Fruit fly (Drosophila melanogaster) whole organism, prepupa: ENCODE measurements around the gene CG4452.

Source experiments
- Blimp-1 ChIP-seq: fragments of 200-800 bp; sonication (Bioruptor generic); optimal IDR thresholded peaks from 3 replicates; lab custom pipeline; 2017; ENCODE audit warnings: missing biosample characterization, missing genetic modification characterization, mild to moderate bottlenecking, moderate library complexity, missing genetic modification reagents
- CG10631 ChIP-seq: fragments of 200-800 bp; sonication (Bioruptor generic); optimal IDR thresholded peaks from 2 replicates; lab custom pipeline; 2016; ENCODE audit warnings: missing biosample characterization, missing genetic modification characterization
- CG10669 ChIP-seq: fragments of 200-800 bp; sonication (Bioruptor generic); optimal IDR thresholded peaks from 3 replicates; lab custom pipeline; 2018; ENCODE audit warnings: missing biosample characterization, mild to moderate bottlenecking, missing genetic modification characterization, moderate library complexity
- CG11294 ChIP-seq: fragments of 200-800 bp; sonication (Bioruptor generic); IDR thresholded peaks from 2 replicates; pipeline ENCODE4 v1.3.6; 2022; ENCODE audit warnings: missing biosample characterization, missing genetic modification characterization
- CG11762 ChIP-seq: fragments of 200-800 bp; sonication (Bioruptor generic); optimal IDR thresholded peaks from 3 replicates; lab custom pipeline; 2016; ENCODE audit warnings: missing biosample characterization, missing genetic modification characterization; ENCODE audit not compliant: insufficient read depth
- CG11902 ChIP-seq: fragments of 200-800 bp; sonication (Bioruptor generic); optimal IDR thresholded peaks from 3 replicates; lab custom pipeline; 2016; ENCODE audit warnings: missing biosample characterization, missing genetic modification characterization
- CG15336 ChIP-seq: fragments of 200-800 bp; sonication (Bioruptor generic); IDR thresholded peaks from 2 replicates; pipeline ENCODE4 v1.3.6; 2022; ENCODE audit warnings: missing biosample characterization, missing genetic modification characterization
- CG1621 ChIP-seq: fragments of 200-800 bp; sonication (Bioruptor generic); optimal IDR thresholded peaks from 3 replicates; lab custom pipeline; 2018; ENCODE audit warnings: missing biosample characterization, mild to moderate bottlenecking, missing genetic modification characterization
- CG16779 ChIP-seq: fragments of 200-800 bp; sonication (Bioruptor generic); optimal IDR thresholded peaks from 3 replicates; lab custom pipeline; 2017; ENCODE audit warnings: missing biosample characterization, mild to moderate bottlenecking, missing genetic modification characterization
- CG3032 ChIP-seq: fragments of 200-800 bp; optimal IDR thresholded peaks from 2 replicates; lab custom pipeline; 2019; ENCODE audit warnings: missing biosample characterization, mild to moderate bottlenecking, missing genetic modification characterization, moderate library complexity
- CG31627 ChIP-seq: fragments of 200-800 bp; sonication (Bioruptor generic); optimal IDR thresholded peaks from 3 replicates; lab custom pipeline; 2016; ENCODE audit warnings: missing biosample characterization, missing genetic modification characterization
- CG34406 ChIP-seq: fragments of 200-800 bp; sonication (Bioruptor generic); optimal IDR thresholded peaks from 3 replicates; lab custom pipeline; 2016; ENCODE audit warnings: missing biosample characterization, missing genetic modification characterization
- CG3919 ChIP-seq: fragments of 200-800 bp; sonication (Bioruptor generic); optimal IDR thresholded peaks from 3 replicates; lab custom pipeline; 2016; ENCODE audit warnings: missing biosample characterization, missing genetic modification characterization
- CG4318 ChIP-seq: fragments of 200-800 bp; sonication (Bioruptor generic); optimal IDR thresholded peaks from 3 replicates; lab custom pipeline; 2017; ENCODE audit warnings: missing biosample characterization, mild to moderate bottlenecking, missing genetic modification characterization
- CG6276 ChIP-seq: fragments of 200-800 bp; sonication (Bioruptor generic); optimal IDR thresholded peaks from 2 replicates; lab custom pipeline; 2017; ENCODE audit warnings: missing biosample characterization, mild to moderate bottlenecking, missing genetic modification characterization
- CG6792 ChIP-seq: fragments of 200-800 bp; sonication (Bioruptor generic); optimal IDR thresholded peaks from 3 replicates; lab custom pipeline; 2016; ENCODE audit warnings: missing biosample characterization, missing genetic modification characterization
- CG6808 ChIP-seq: fragments of 200-800 bp; sonication (Bioruptor generic); optimal IDR thresholded peaks from 3 replicates; lab custom pipeline; 2017; ENCODE audit warnings: missing biosample characterization, missing genetic modification characterization, mild to moderate bottlenecking, moderate library complexity, missing genetic modification reagents
- CG6854 ChIP-seq: fragments of 200-800 bp; sonication (Bioruptor generic); optimal IDR thresholded peaks from 2 replicates; lab custom pipeline; 2017; ENCODE audit warnings: missing biosample characterization, mild to moderate bottlenecking, missing genetic modification characterization
- CG7368 ChIP-seq: fragments of 200-800 bp; sonication (Bioruptor generic); optimal IDR thresholded peaks from 3 replicates; lab custom pipeline; 2016; ENCODE audit warnings: missing biosample characterization, missing genetic modification characterization
- CG8119 ChIP-seq: fragments of 200-800 bp; sonication (Bioruptor generic); IDR thresholded peaks from 3 replicates; pipeline ENCODE4 v1.3.6; 2022; ENCODE audit warnings: missing biosample characterization, missing genetic modification characterization
- CG8319 ChIP-seq: fragments of 200-800 bp; sonication (Bioruptor generic); optimal IDR thresholded peaks from 3 replicates; lab custom pipeline; 2016; ENCODE audit warnings: missing biosample characterization, missing genetic modification characterization
- CG9139 ChIP-seq: fragments of 200-800 bp; sonication (Bioruptor generic); optimal IDR thresholded peaks from 3 replicates; lab custom pipeline; 2017; ENCODE audit warnings: missing biosample characterization, mild to moderate bottlenecking, missing genetic modification characterization
- Eip75B ChIP-seq: fragments of 200-800 bp; sonication (Bioruptor generic); optimal IDR thresholded peaks from 3 replicates; lab custom pipeline; 2016; ENCODE audit warnings: missing biosample characterization, missing genetic modification characterization
- Eip78C ChIP-seq: fragments of 200-800 bp; sonication (Bioruptor generic); peaks from one replicate; lab custom pipeline; 2016; ENCODE audit warnings: missing biosample characterization, missing genetic modification characterization
- Eip93F ChIP-seq: fragments of 200-800 bp; sonication (Bioruptor generic); optimal IDR thresholded peaks from 2 replicates; lab custom pipeline; 2016; ENCODE audit warnings: missing biosample characterization, mild to moderate bottlenecking, missing genetic modification characterization
- Ets21C ChIP-seq: fragments of 200-800 bp; sonication (Bioruptor generic); optimal IDR thresholded peaks from 3 replicates; lab custom pipeline; 2016; ENCODE audit warnings: missing biosample characterization, missing genetic modification characterization
- Ets96B ChIP-seq: fragments of 200-800 bp; optimal IDR thresholded peaks from 2 replicates; lab custom pipeline; 2019; ENCODE audit warnings: missing biosample characterization, mild to moderate bottlenecking, missing genetic modification characterization, moderate library complexity
- Gug ChIP-seq: fragments of 200-800 bp; sonication (Bioruptor generic); IDR thresholded peaks from 2 replicates; pipeline ENCODE4 v1.3.6; 2022; ENCODE audit warnings: missing biosample characterization, missing genetic modification characterization
- Hr38 ChIP-seq: sonication (Bioruptor generic); optimal IDR thresholded peaks from 2 replicates; lab custom pipeline; 2016; ENCODE audit warnings: missing biosample characterization, missing genetic modification characterization
- Hr39 ChIP-seq: fragments of 200-800 bp; sonication (Bioruptor generic); optimal IDR thresholded peaks from 2 replicates; lab custom pipeline; 2016; ENCODE audit warnings: missing biosample characterization, missing genetic modification characterization
- Hr4 ChIP-seq: fragments of 200-800 bp; sonication (Bioruptor generic); optimal IDR thresholded peaks from 3 replicates; lab custom pipeline; 2016; ENCODE audit warnings: missing biosample characterization, missing genetic modification characterization
- Lpt ChIP-seq: fragments of 200-800 bp; sonication (Bioruptor generic); optimal IDR thresholded peaks from 3 replicates; lab custom pipeline; 2016; ENCODE audit warnings: missing biosample characterization, missing genetic modification characterization
- Met ChIP-seq: fragments of 200-800 bp; sonication (Bioruptor generic); optimal IDR thresholded peaks from 3 replicates; lab custom pipeline; 2016; ENCODE audit warnings: missing biosample characterization, missing genetic modification characterization
- OdsH ChIP-seq: fragments of 200-800 bp; sonication (Bioruptor generic); optimal IDR thresholded peaks from 3 replicates; lab custom pipeline; 2016; ENCODE audit warnings: missing biosample characterization, missing genetic modification characterization
- Sox102F ChIP-seq: fragments of 200-800 bp; sonication (Bioruptor generic); optimal IDR thresholded peaks from 2 replicates; lab custom pipeline; 2016; ENCODE audit warnings: missing biosample characterization, mild to moderate bottlenecking, missing genetic modification characterization
- achi ChIP-seq: fragments of 200-800 bp; sonication (Bioruptor generic); optimal IDR thresholded peaks from 3 replicates; lab custom pipeline; 2016; ENCODE audit warnings: missing biosample characterization, missing genetic modification characterization
- acj6 ChIP-seq: fragments of 200-800 bp; sonication (Bioruptor generic); optimal IDR thresholded peaks from 3 replicates; lab custom pipeline; 2016; ENCODE audit warnings: missing biosample characterization, missing genetic modification characterization
- cyc ChIP-seq: fragments of 200-800 bp; sonication (Bioruptor generic); optimal IDR thresholded peaks from 3 replicates; lab custom pipeline; 2016; ENCODE audit warnings: missing biosample characterization, missing genetic modification characterization
- dac ChIP-seq: fragments of 200-800 bp; sonication (Bioruptor generic); optimal IDR thresholded peaks from 2 replicates; lab custom pipeline; 2017; ENCODE audit warnings: missing biosample characterization, mild to moderate bottlenecking, missing genetic modification characterization
- dsx ChIP-seq: fragments of 200-800 bp; optimal IDR thresholded peaks from 3 replicates; lab custom pipeline; 2019; ENCODE audit warnings: missing biosample characterization, mild to moderate bottlenecking, missing genetic modification characterization, moderate library complexity; ENCODE audit not compliant: poor library complexity, severe bottlenecking
- esn ChIP-seq: fragments of 200-800 bp; sonication (Bioruptor generic); optimal IDR thresholded peaks from 2 replicates; lab custom pipeline; 2016; ENCODE audit warnings: missing biosample characterization, mild to moderate bottlenecking, missing genetic modification characterization, moderate library complexity
- fd59A ChIP-seq: fragments of 200-800 bp; sonication (Bioruptor generic); optimal IDR thresholded peaks from 2 replicates; lab custom pipeline; 2017; ENCODE audit warnings: missing biosample characterization, mild to moderate bottlenecking, missing genetic modification characterization, missing genetic modification reagents
- fd85E ChIP-seq: fragments of 200-800 bp; sonication (Bioruptor generic); optimal IDR thresholded peaks from 3 replicates; lab custom pipeline; 2016; ENCODE audit warnings: missing biosample characterization, missing genetic modification characterization
- fkh ChIP-seq: fragments of 200-800 bp; sonication (Bioruptor generic); optimal IDR thresholded peaks from 3 replicates; lab custom pipeline; 2017; ENCODE audit warnings: missing biosample characterization, mild to moderate bottlenecking, missing genetic modification characterization, moderate library complexity
- lz ChIP-seq: fragments of 200-800 bp; sonication (Bioruptor generic); optimal IDR thresholded peaks from 3 replicates; lab custom pipeline; 2016; ENCODE audit warnings: missing biosample characterization, missing genetic modification characterization
- net ChIP-seq: fragments of 200-800 bp; sonication (Bioruptor generic); optimal IDR thresholded peaks from 3 replicates; lab custom pipeline; 2016; ENCODE audit warnings: missing biosample characterization, missing genetic modification characterization
- pdm3 ChIP-seq: fragments of 200-800 bp; sonication (Bioruptor generic); optimal IDR thresholded peaks from 3 replicates; lab custom pipeline; 2016; ENCODE audit warnings: missing biosample characterization, missing genetic modification characterization
- salr ChIP-seq, 2 experiments: fragments of 200-800 bp; sonication (Bioruptor generic); optimal IDR thresholded peaks; 3 replicates each; lab custom pipeline; 2016 to 2018; ENCODE audit warnings: missing biosample characterization in 2 of 2, missing genetic modification characterization in 2 of 2, mild to moderate bottlenecking in 1 of 2
- spab ChIP-seq: fragments of 200-800 bp; sonication (Bioruptor generic); optimal IDR thresholded peaks from 2 replicates; lab custom pipeline; 2017; ENCODE audit warnings: missing biosample characterization, mild to moderate bottlenecking, missing genetic modification characterization, missing genetic modification reagents
- ss ChIP-seq, 2 experiments: fragments of 200-800 bp; sonication (Bioruptor generic); optimal IDR thresholded peaks; 2 replicates in 1 of 2; 3 replicates in 1 of 2; lab custom pipeline; 2017 to 2018; ENCODE audit warnings: mild to moderate bottlenecking in 2 of 2, missing biosample characterization in 2 of 2, missing genetic modification characterization in 2 of 2, moderate library complexity in 1 of 2
- topi ChIP-seq: fragments of 200-800 bp; sonication (Bioruptor generic); optimal IDR thresholded peaks from 3 replicates; lab custom pipeline; 2016; ENCODE audit warnings: missing biosample characterization, missing genetic modification characterization
- vri ChIP-seq: fragments of 200-800 bp; sonication (Bioruptor generic); optimal IDR thresholded peaks from 3 replicates; lab custom pipeline; 2016; ENCODE audit warnings: missing biosample characterization, mild to moderate bottlenecking, missing genetic modification characterization

CG4452 gene

dm6 chr3L:9360217-9360692 lies 6.9 kb upstream of the CG4452 start, which contains the start of gene Pdxk:
Gene Pdxk (plus strand): TSS chr3L:9360316.
- no peak for TF ChIP-seq Lpt
- no peak for TF ChIP-seq fd85E (GFP tag; lab: Kevin White, UChicago)
- TF ChIP-seq CG6276 (GFP tag; lab: Kevin White, UChicago), result peak; percentile 30
- no peak for TF ChIP-seq spab (GFP tag; lab: Kevin White, UChicago)
- no peak for TF ChIP-seq pdm3
- no peak for TF ChIP-seq CG31627 (GFP tag; lab: Kevin White, UChicago)
- no peak for TF ChIP-seq CG34406 (GFP tag; lab: Kevin White, UChicago)
- TF ChIP-seq CG11294 (GFP tag; lab: Robert Waterston, UW), result no peak
- TF ChIP-seq OdsH, result no peak
- no peak for TF ChIP-seq salr (GFP tag; optimal IDR thresholded peaks at IDR 0.05; lab: Kevin White, UChicago)
- TF ChIP-seq fd59A (GFP tag; lab: Kevin White, UChicago), result no peak
- TF ChIP-seq CG7368 (GFP tag; lab: Kevin White, UChicago), result no peak
- no peak for TF ChIP-seq CG6808
- no peak for TF ChIP-seq lz (GFP tag; lab: Kevin White, UChicago)
- TF ChIP-seq acj6, result no peak
- TF ChIP-seq dac (GFP tag; lab: Kevin White, UChicago), result no peak
- TF ChIP-seq achi, result no peak
- TF ChIP-seq Gug (GFP tag; lab: Robert Waterston, UW), result no peak
- TF ChIP-seq Hr38 (GFP tag; lab: Kevin White, UChicago), result no peak
- TF ChIP-seq CG9139 (GFP tag; lab: Kevin White, UChicago), result no peak
- TF ChIP-seq esn (GFP tag; lab: Kevin White, UChicago), result peak; percentile 3
- TF ChIP-seq CG6854, result peak; percentile 19
- TF ChIP-seq CG11762, result no peak
- TF ChIP-seq CG6792 (GFP tag; lab: Kevin White, UChicago), result no peak
- TF ChIP-seq Eip75B (GFP tag; lab: Kevin White, UChicago), result peak; percentile 43
- TF ChIP-seq Ets21C, result no peak
- TF ChIP-seq CG16779, result peak; percentile 39
- no peak for TF ChIP-seq CG15336 (GFP tag; lab: Robert Waterston, UW)
- TF ChIP-seq CG10669, result peak; percentile 71
- TF ChIP-seq cyc (GFP tag; lab: Kevin White, UChicago), result no peak
- no peak for TF ChIP-seq Sox102F (GFP tag; lab: Kevin White, UChicago)
- peak; percentile 14 to 20 for TF ChIP-seq ss (GFP tag; optimal IDR thresholded peaks at IDR 0.05; lab: Kevin White, UChicago)
- no peak for TF ChIP-seq Eip93F (GFP tag; lab: Kevin White, UChicago)
- no peak for TF ChIP-seq CG4318
- no peak for TF ChIP-seq Met
- TF ChIP-seq CG3032 (tag; lab: Kevin White, UChicago), result no peak
- TF ChIP-seq topi (GFP tag; lab: Kevin White, UChicago), result no peak
- 0 out of 3 replicates have a peak, but pooled peaks have one; percentile 30 for TF ChIP-seq CG8119 (GFP tag; lab: Robert Waterston, UW)
- TF ChIP-seq Blimp-1 (GFP tag; lab: Kevin White, UChicago), result no peak
- TF ChIP-seq Ets96B (tag; lab: Kevin White, UChicago), result no peak
- TF ChIP-seq vri (GFP tag; lab: Kevin White, UChicago), result peak; percentile 45
- TF ChIP-seq CG1621 (tag; lab: Kevin White, UChicago), result peak; percentile 2
- TF ChIP-seq fkh (GFP tag; lab: Kevin White, UChicago), result peak; percentile 84
- TF ChIP-seq Eip78C, result peak; percentile 74
- TF ChIP-seq Hr39 (GFP tag; lab: Kevin White, UChicago), result no peak
- no peak for TF ChIP-seq CG11902
- TF ChIP-seq CG8319, result no peak
- TF ChIP-seq dsx, result peak; percentile 39
- no peak for TF ChIP-seq CG3919 (GFP tag; lab: Kevin White, UChicago)
- TF ChIP-seq CG10631, result no peak
- no peak for TF ChIP-seq Hr4 (GFP tag; lab: Kevin White, UChicago)
- peak; percentile 3 for TF ChIP-seq net (GFP tag; lab: Kevin White, UChicago)
